Worm (Caenorhabditis elegans) whole organism, early embryonic: ENCODE results near the gene ttr-42.

Source experiments
- B0310.2 ChIP-seq: sonication (generic microtip); optimal IDR thresholded peaks from 2 replicates; lab custom pipeline; 2016; ENCODE audit warnings: mild to moderate bottlenecking, missing genetic modification characterization, missing compliant biosample characterization
- F13C5.2 ChIP-seq: sonication (generic microtip); optimal IDR thresholded peaks from 2 replicates; lab custom pipeline; 2017; ENCODE audit warnings: mild to moderate bottlenecking, missing genetic modification characterization, inconsistent platforms, missing compliant biosample characterization
- aly-1 ChIP-seq: sonication (generic microtip); optimal IDR thresholded peaks from 2 replicates; lab custom pipeline; 2016; ENCODE audit warnings: missing genetic modification characterization, missing compliant biosample characterization
- ama-1 ChIP-seq: fragments of 150-350 bp; optimal IDR thresholded peaks from 2 replicates; lab custom pipeline; 2014
- ceh-13 ChIP-seq: fragments of 200-800 bp; sonication (Bioruptor generic); optimal IDR thresholded peaks from 2 replicates; lab custom pipeline; 2018; ENCODE audit warnings: mild to moderate bottlenecking, missing genetic modification characterization, missing compliant biosample characterization
- hmbx-1 ChIP-seq: sonication (generic microtip); optimal IDR thresholded peaks from 2 replicates; lab custom pipeline; 2016; ENCODE audit warnings: mild to moderate bottlenecking, missing genetic modification characterization, missing compliant biosample characterization
- pes-1 ChIP-seq: fragments of 200-800 bp; sonication (Bioruptor generic); IDR thresholded peaks from 2 replicates; pipeline ENCODE4 v1.3.6; 2022; ENCODE audit warnings: missing genetic modification reagents, missing genetic modification characterization, missing compliant biosample characterization
- sea-1 ChIP-seq: fragments of 200-800 bp; sonication (Bioruptor generic); conservative IDR thresholded peaks from 2 replicates; pipeline ENCODE4 v1.3.6; 2022; ENCODE audit warnings: missing genetic modification characterization, missing compliant biosample characterization
- tbx-11 ChIP-seq: fragments of 200-800 bp; sonication (Bioruptor generic); IDR thresholded peaks from 2 replicates; pipeline ENCODE4 v1.3.6; 2022; ENCODE audit warnings: missing genetic modification characterization, missing compliant biosample characterization
- tra-4 ChIP-seq: sonication (generic microtip); optimal IDR thresholded peaks from 2 replicates; lab custom pipeline; 2017; ENCODE audit warnings: missing genetic modification characterization, missing compliant biosample characterization

DNA sequence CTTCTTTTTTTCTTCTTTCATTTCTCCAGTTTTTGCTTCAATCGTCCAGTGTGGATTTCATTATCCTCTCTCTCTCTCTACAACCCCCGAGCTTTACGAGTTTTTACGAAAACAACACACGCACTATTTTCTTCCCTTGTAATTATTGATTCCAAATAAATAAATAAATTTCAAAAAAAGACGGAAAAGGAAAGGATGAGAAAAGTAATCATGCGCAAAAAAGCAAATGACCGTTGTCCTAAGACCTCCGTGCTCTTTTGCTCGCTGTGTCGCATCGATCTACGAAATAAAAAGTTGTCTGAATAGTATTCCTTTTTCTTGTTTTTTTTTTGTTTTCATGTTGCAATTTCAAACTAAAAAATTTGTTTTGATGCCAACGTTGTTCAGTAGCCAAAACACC, 26.9 kb upstream of the ttr-42 start:
- TF ChIP-seq ama-1 (lab: Kevin White, UChicago), result no peak
- no peak for TF ChIP-seq B0310.2 (tag; lab: Kevin White, UChicago)
- TF ChIP-seq hmbx-1 (tag; lab: Kevin White, UChicago), result no peak
- TF ChIP-seq sea-1 (GFP tag; lab: Robert Waterston, UW), result no peak
- no peak for TF ChIP-seq aly-1 (tag; lab: Kevin White, UChicago)
- TF ChIP-seq tbx-11, result no peak
- TF ChIP-seq tra-4, result no peak
- TF ChIP-seq ceh-13 (GFP tag; lab: Kevin White, UChicago), result no peak
- TF ChIP-seq pes-1, result no peak
- TF ChIP-seq F13C5.2, result no peak
